Worm (Caenorhabditis elegans) whole organism, L1 larva: ENCODE results near the gene pqe-1.

ENCODE experiments used
- C04F5.9 ChIP-seq: sonication (generic microtip); optimal IDR thresholded peaks from 2 replicates; lab custom pipeline; 2016; ENCODE audit warnings: missing genetic modification characterization, missing compliant biosample characterization
- aly-2 ChIP-seq: fragments of 150-350 bp; optimal IDR thresholded peaks from 2 replicates; lab custom pipeline; 2014; ENCODE audit warnings: missing biosample characterization, missing genetic modification characterization
- ama-1 ChIP-seq: fragments of 150-350 bp; optimal IDR thresholded peaks from 2 replicates; lab custom pipeline; 2014
- blmp-1 ChIP-seq: fragments of 150-350 bp; optimal IDR thresholded peaks from 2 replicates; lab custom pipeline; 2014; ENCODE audit warnings: missing biosample characterization, missing genetic modification characterization
- ceh-63 ChIP-seq: fragments of 200-800 bp; sonication (Bioruptor generic); optimal IDR thresholded peaks from 2 replicates; lab custom pipeline; 2018; ENCODE audit warnings: mild to moderate bottlenecking, missing genetic modification characterization, missing compliant biosample characterization
- ceh-82 ChIP-seq, 3 experiments: fragments of 150-350 bp in 1 of 3; sonication (generic microtip) in 2 of 3; optimal IDR thresholded peaks; 2 replicates each; lab custom pipeline; 2014 to 2017; ENCODE audit warnings: missing biosample characterization in 3 of 3, missing genetic modification characterization in 3 of 3
- ceh-88 ChIP-seq: fragments of 200-800 bp; sonication (Bioruptor generic); IDR thresholded peaks from 2 replicates; pipeline ENCODE4 v1.3.6; 2022; ENCODE audit warnings: missing genetic modification characterization, missing compliant biosample characterization
- ceh-90 ChIP-seq: sonication (generic microtip); optimal IDR thresholded peaks from 2 replicates; lab custom pipeline; 2016; ENCODE audit warnings: missing genetic modification characterization, missing compliant biosample characterization
- ces-1 ChIP-seq: fragments of 150-350 bp; optimal IDR thresholded peaks from 2 replicates; lab custom pipeline; 2014; ENCODE audit warnings: missing biosample characterization, missing genetic modification reagents, missing genetic modification characterization
- dpl-1 ChIP-seq, 3 experiments: fragments of 150-350 bp in 2 of 3; sonication (generic microtip) in 1 of 3; optimal IDR thresholded peaks; 2 replicates each; lab custom pipeline; 2014 to 2017; ENCODE audit warnings: missing biosample characterization in 3 of 3, missing genetic modification characterization in 3 of 3, missing genetic modification reagents in 3 of 3
- dsc-1 ChIP-seq: sonication (generic microtip); optimal IDR thresholded peaks from 2 replicates; lab custom pipeline; 2016; ENCODE audit warnings: mild to moderate bottlenecking, missing genetic modification characterization, missing compliant biosample characterization
- egl-27 ChIP-seq, 2 experiments: fragments of 150-350 bp in 1 of 2; sonication (generic microtip); optimal IDR thresholded peaks; 3 replicates each; lab custom pipeline; 2017 to 2018; ENCODE audit warnings: missing biosample characterization in 2 of 2, missing genetic modification characterization in 2 of 2, missing genetic modification reagents in 2 of 2
- elt-2 ChIP-seq: sonication (generic microtip); optimal IDR thresholded peaks from 2 replicates; lab custom pipeline; 2016; ENCODE audit warnings: missing genetic modification characterization, mild to moderate bottlenecking, inconsistent platforms, missing compliant biosample characterization, missing genetic modification reagents
- fkh-8 ChIP-seq: sonication (generic microtip); optimal IDR thresholded peaks from 2 replicates; lab custom pipeline; 2016; ENCODE audit warnings: mild to moderate bottlenecking, missing genetic modification characterization, missing compliant biosample characterization
- hpl-2 ChIP-seq: fragments of 150-350 bp; optimal IDR thresholded peaks from 2 replicates; lab custom pipeline; 2014; ENCODE audit warnings: missing biosample characterization, missing genetic modification reagents, missing genetic modification characterization
- irx-1 ChIP-seq: sonication (generic microtip); optimal IDR thresholded peaks from 2 replicates; lab custom pipeline; 2016; ENCODE audit warnings: missing genetic modification characterization, missing compliant biosample characterization
- isw-1 ChIP-seq: fragments of 200-800 bp; sonication (Bioruptor generic); IDR thresholded peaks from 2 replicates; pipeline ENCODE4 v1.3.6; 2022; ENCODE audit warnings: missing genetic modification characterization, missing compliant biosample characterization
- lin-14 ChIP-seq: fragments of 200-800 bp; sonication (Bioruptor generic); optimal IDR thresholded peaks from 2 replicates; lab custom pipeline; 2018; ENCODE audit warnings: mild to moderate bottlenecking, missing genetic modification characterization, moderate library complexity, missing compliant biosample characterization
- lin-35 ChIP-seq, 2 experiments: fragments of 150-350 bp; optimal IDR thresholded peaks; 2 replicates each; lab custom pipeline; 2014; ENCODE audit warnings: missing biosample characterization in 2 of 2, missing genetic modification characterization in 2 of 2, missing genetic modification reagents in 2 of 2
- lir-3 ChIP-seq: sonication (generic microtip); optimal IDR thresholded peaks from 2 replicates; lab custom pipeline; 2016; ENCODE audit warnings: mild to moderate bottlenecking, missing genetic modification characterization, moderate library complexity, missing compliant biosample characterization; ENCODE audit not compliant: poor library complexity
- mab-9 ChIP-seq: fragments of 200-800 bp; sonication (Bioruptor generic); IDR thresholded peaks from 2 replicates; pipeline ENCODE4 v1.3.6; 2022; ENCODE audit warnings: missing genetic modification reagents, missing genetic modification characterization, missing compliant biosample characterization
- mdl-1 ChIP-seq, 2 experiments: fragments of 150-350 bp; optimal IDR thresholded peaks; 2 replicates each; lab custom pipeline; 2014 to 2017; ENCODE audit warnings: missing biosample characterization in 2 of 2, missing genetic modification characterization in 2 of 2, inconsistent platforms in 1 of 2
- mep-1 ChIP-seq: fragments of 150-350 bp; optimal IDR thresholded peaks from 2 replicates; lab custom pipeline; 2014; ENCODE audit warnings: missing biosample characterization, missing genetic modification characterization
- nhr-12 ChIP-seq: sonication (generic microtip); optimal IDR thresholded peaks from 2 replicates; lab custom pipeline; 2017; ENCODE audit warnings: missing biosample characterization, missing genetic modification characterization
- nhr-19 ChIP-seq: fragments of 200-800 bp; sonication (Bioruptor generic); conservative IDR thresholded peaks from 2 replicates; pipeline ENCODE4 v1.3.6; 2022; ENCODE audit warnings: missing genetic modification characterization, missing compliant biosample characterization
- nhr-20 ChIP-seq: sonication (generic microtip); optimal IDR thresholded peaks from 2 replicates; lab custom pipeline; 2016; ENCODE audit warnings: mild to moderate bottlenecking, missing genetic modification characterization, missing compliant biosample characterization
- nhr-237 ChIP-seq: fragments of 150-350 bp; optimal IDR thresholded peaks from 2 replicates; lab custom pipeline; 2014; ENCODE audit warnings: missing biosample characterization, missing genetic modification characterization
- nhr-76 ChIP-seq: sonication (generic microtip); optimal IDR thresholded peaks from 2 replicates; lab custom pipeline; 2017; ENCODE audit warnings: missing biosample characterization, missing genetic modification characterization
- nhr-77 ChIP-seq: fragments of 150-350 bp; optimal IDR thresholded peaks from 2 replicates; lab custom pipeline; 2014; ENCODE audit warnings: missing biosample characterization, missing genetic modification characterization
- nhr-90 ChIP-seq: sonication (generic microtip); optimal IDR thresholded peaks from 2 replicates; lab custom pipeline; 2016; ENCODE audit warnings: mild to moderate bottlenecking, missing genetic modification characterization, missing compliant biosample characterization; ENCODE audit not compliant: poor library complexity
- rnt-1 ChIP-seq: sonication (generic microtip); optimal IDR thresholded peaks from 2 replicates; lab custom pipeline; 2016; ENCODE audit warnings: mild to moderate bottlenecking, missing genetic modification characterization, moderate library complexity, missing compliant biosample characterization
- snu-23 ChIP-seq: sonication (generic microtip); optimal IDR thresholded peaks from 2 replicates; lab custom pipeline; 2016; ENCODE audit warnings: missing genetic modification characterization, missing compliant biosample characterization
- sup-37 ChIP-seq: fragments of 200-800 bp; sonication (Bioruptor generic); optimal IDR thresholded peaks from 2 replicates; lab custom pipeline; 2018; ENCODE audit warnings: mild to moderate bottlenecking, missing genetic modification characterization, missing compliant biosample characterization
- tbx-2 ChIP-seq: sonication (generic microtip); optimal IDR thresholded peaks from 2 replicates; lab custom pipeline; 2016; ENCODE audit warnings: missing genetic modification characterization, missing compliant biosample characterization
- tlp-1 ChIP-seq: fragments of 150-350 bp; optimal IDR thresholded peaks from 2 replicates; lab custom pipeline; 2014; ENCODE audit warnings: missing biosample characterization, missing genetic modification characterization
- unc-130 ChIP-seq: fragments of 150-350 bp; optimal IDR thresholded peaks from 2 replicates; lab custom pipeline; 2017; ENCODE audit warnings: missing biosample characterization, missing genetic modification characterization, inconsistent platforms
- unc-30 ChIP-seq: sonication (generic microtip); optimal IDR thresholded peaks from 2 replicates; lab custom pipeline; 2017; ENCODE audit warnings: missing biosample characterization, missing genetic modification characterization
- unc-86 ChIP-seq: sonication (generic microtip); optimal IDR thresholded peaks from 2 replicates; lab custom pipeline; 2016; ENCODE audit warnings: missing genetic modification characterization, missing compliant biosample characterization
- unc-98 ChIP-seq: fragments of 200-800 bp; sonication (Bioruptor generic); IDR thresholded peaks from 2 replicates; pipeline ENCODE4 v1.3.6; 2022; ENCODE audit warnings: missing genetic modification characterization, missing compliant biosample characterization
- vab-15 ChIP-seq: sonication (generic microtip); optimal IDR thresholded peaks from 2 replicates; lab custom pipeline; 2017; ENCODE audit warnings: missing genotype, mild to moderate bottlenecking, missing genetic modification characterization, missing compliant biosample characterization
- xbp-1 ChIP-seq: sonication (generic microtip); optimal IDR thresholded peaks from 2 replicates; lab custom pipeline; 2016; ENCODE audit warnings: missing genetic modification characterization, missing compliant biosample characterization
- zip-4 ChIP-seq: fragments of 200-800 bp; sonication (Bioruptor generic); optimal IDR thresholded peaks from 2 replicates; lab custom pipeline; 2018; ENCODE audit warnings: mild to moderate bottlenecking, missing genetic modification characterization, moderate library complexity, missing compliant biosample characterization
- ztf-11 ChIP-seq, 2 experiments: sonication (generic microtip); optimal IDR thresholded peaks; 2 replicates each; lab custom pipeline; 2016 to 2017; ENCODE audit warnings: missing genetic modification characterization in 2 of 2, missing biosample characterization in 1 of 2, missing compliant biosample characterization in 1 of 2
- ztf-4 ChIP-seq: fragments of 150-350 bp; optimal IDR thresholded peaks from 2 replicates; lab custom pipeline; 2014; ENCODE audit warnings: missing biosample characterization, missing genetic modification characterization

The pqe-1 gene

ce11 chrIII:5294867-5295266, 16.2 kb upstream of the pqe-1 start (continued):
- TF ChIP-seq ceh-63 (peak; percentile 39), irx-1 (tag; lab: Kevin White, UChicago) (peak; percentile 33), ama-1 (lab: Kevin White, UChicago) (no peak), ceh-90 (tag; lab: Kevin White, UChicago) (no peak), ztf-4 (tag; lab: Kevin White, UChicago) (peak; percentile 52), elt-2 (tag; lab: Kevin White, UChicago) (peak; percentile 40), mdl-1 (tag; optimal IDR thresholded peaks at IDR 0.05; lab: Kevin White, UChicago) (peak in 1 of 2 experiments; percentile 37), mep-1 (tag; lab: Kevin White, UChicago) (peak; percentile 64), nhr-237 (tag; lab: Kevin White, UChicago) (no peak), lin-35 (GFP tag; optimal IDR thresholded peaks at IDR 0.05; lab: Kevin White, UChicago) (peak; percentile 43 to 61), unc-98 (GFP tag; lab: Robert Waterston, UW) (0 out of 2 replicates have a peak, but pooled peaks have one; percentile 27), nhr-77 (peak; percentile 32), lin-14 (GFP tag; lab: Kevin White, UChicago) (peak; percentile 81), mab-9 (GFP tag; lab: Robert Waterston, UW) (no peak), lir-3 (no peak), ceh-88 (GFP tag; lab: Robert Waterston, UW) (0 out of 2 replicates have a peak, but pooled peaks have one; percentile 8), dpl-1 (GFP tag; optimal IDR thresholded peaks at IDR 0.05; lab: Kevin White, UChicago) (peak; percentile 12 to 43 (median 26)), zip-4 (GFP tag; lab: Kevin White, UChicago) (peak; percentile 34), ztf-11 (tag; optimal IDR thresholded peaks at IDR 0.05; lab: Kevin White, UChicago) (peak in 1 of 2 experiments; percentile 51), unc-30 (no peak), tbx-2 (tag; lab: Kevin White, UChicago) (peak; percentile 57)

- no peak for TF ChIP-seq mab-9 (GFP tag; lab: Robert Waterston, UW)
- no peak for TF ChIP-seq tbx-2 (tag; lab: Kevin White, UChicago)
- no peak for TF ChIP-seq sup-37 (GFP tag; lab: Kevin White, UChicago)
- TF ChIP-seq nhr-77: no peak
- no peak for TF ChIP-seq ceh-82 (tag; optimal IDR thresholded peaks at IDR 0.05; lab: Kevin White, UChicago)
Measured at ce11 chrIII:5301786-5302268, 9.2 kb upstream of the pqe-1 start, which contains the start of the genes T15B12.2 and F52C9.5. TSS of gene T15B12.2 (minus strand) at chrIII:5301886. TSS of gene F52C9.5 (plus strand) at chrIII:5302218.

- no peak for TF ChIP-seq nhr-76
- TF ChIP-seq tlp-1 (tag; lab: Kevin White, UChicago): no peak
- no peak for TF ChIP-seq unc-130 (tag; lab: Kevin White, UChicago)
- no peak for TF ChIP-seq C04F5.9 (tag; lab: Kevin White, UChicago)
- TF ChIP-seq dsc-1 (tag; lab: Kevin White, UChicago): no peak
- no peak for TF ChIP-seq ces-1 (GFP tag; lab: Kevin White, UChicago)
Measured at ce11 chrIII:5304044-5304443, 7.0 kb upstream of the pqe-1 start.

ce11 chrIII:5305725-5306124, 5.3 kb upstream of the pqe-1 start:
- TF ChIP-seq rnt-1 (tag; lab: Kevin White, UChicago) (peak; percentile 72), elt-2 (tag; lab: Kevin White, UChicago) (peak; percentile 6), dsc-1 (tag; lab: Kevin White, UChicago) (peak; percentile 64), nhr-12 (tag; lab: Kevin White, UChicago) (no peak), xbp-1 (tag; lab: Kevin White, UChicago) (peak; percentile 56), ceh-88 (GFP tag; lab: Robert Waterston, UW) (no peak), mab-9 (GFP tag; lab: Robert Waterston, UW) (0 out of 2 replicates have a peak, but pooled peaks have one; percentile 44), hpl-2 (GFP tag; lab: Kevin White, UChicago) (no peak), snu-23 (GFP tag; lab: Kevin White, UChicago) (peak; percentile 75), nhr-77 (peak; percentile 37), sup-37 (GFP tag; lab: Kevin White, UChicago) (no peak), ztf-4 (tag; lab: Kevin White, UChicago) (no peak), nhr-90 (tag; lab: Kevin White, UChicago) (peak; percentile 67), unc-98 (GFP tag; lab: Robert Waterston, UW) (no peak), ztf-11 (tag; optimal IDR thresholded peaks at IDR 0.05; lab: Kevin White, UChicago) (peak in 1 of 2 experiments; percentile 3), aly-2 (tag; lab: Kevin White, UChicago) (peak; percentile 31), vab-15 (no peak), mep-1 (tag; lab: Kevin White, UChicago) (peak; percentile 58), egl-27 (tag; optimal IDR thresholded peaks at IDR 0.05; lab: Kevin White, UChicago) (peak in 1 of 2 experiments; percentile 2), unc-86 (tag; lab: Kevin White, UChicago) (peak; percentile 39), unc-130 (tag; lab: Kevin White, UChicago) (peak; percentile 56), nhr-20 (tag; lab: Kevin White, UChicago) (no peak), tbx-2 (tag; lab: Kevin White, UChicago) (peak; percentile 56), isw-1 (GFP tag; lab: Robert Waterston, UW) (peak; percentile 32), fkh-8 (tag; lab: Kevin White, UChicago) (peak; percentile 39), nhr-19 (GFP tag; lab: Robert Waterston, UW) (peak; percentile 65), blmp-1 (tag; lab: Kevin White, UChicago) (peak; percentile 24), irx-1 (tag; lab: Kevin White, UChicago) (peak; percentile 33)
